Fruit fly (Drosophila melanogaster) whole organism, embryonic: ENCODE results near the gene CG43060.

Experiments
- Aef1 ChIP-seq: fragments of 200-800 bp; sonication (Bioruptor generic); IDR thresholded peaks from 3 replicates; pipeline ENCODE4 v1.3.6; 2022; ENCODE audit warnings: missing biosample characterization, missing genetic modification characterization
- Atf-2 ChIP-seq: fragments of 200-800 bp; sonication (Bioruptor generic); optimal IDR thresholded peaks from 2 replicates; lab custom pipeline; 2016; ENCODE audit warnings: missing biosample characterization, missing genetic modification characterization
- C15 ChIP-seq: fragments of 200-800 bp; sonication (Bioruptor generic); IDR thresholded peaks from 3 replicates; pipeline ENCODE4 v1.3.6; 2022; ENCODE audit warnings: missing biosample characterization, missing genetic modification characterization
- CG10274 ChIP-seq: fragments of 200-800 bp; sonication (Bioruptor generic); optimal IDR thresholded peaks from 3 replicates; lab custom pipeline; 2017; ENCODE audit warnings: missing biosample characterization, mild to moderate bottlenecking, missing genetic modification characterization
- CG10565 ChIP-seq: fragments of 200-800 bp; sonication (Bioruptor generic); optimal IDR thresholded peaks from 3 replicates; lab custom pipeline; 2016; ENCODE audit warnings: missing biosample characterization, mild to moderate bottlenecking, missing genetic modification characterization
- CG12219 ChIP-seq: fragments of 200-800 bp; sonication (Bioruptor generic); optimal IDR thresholded peaks from 3 replicates; lab custom pipeline; 2018; ENCODE audit warnings: missing biosample characterization, mild to moderate bottlenecking, missing genetic modification characterization
- CG14710 ChIP-seq: fragments of 200-800 bp; sonication (Bioruptor generic); optimal IDR thresholded peaks from 3 replicates; lab custom pipeline; 2019; ENCODE audit warnings: missing biosample characterization, mild to moderate bottlenecking, missing genetic modification characterization, moderate library complexity
- CG15696 ChIP-seq: fragments of 200-800 bp; sonication (Bioruptor generic); optimal IDR thresholded peaks from 2 replicates; lab custom pipeline; 2019; ENCODE audit warnings: missing biosample characterization, mild to moderate bottlenecking, missing genetic modification characterization, moderate library complexity
- CG16813 ChIP-seq: fragments of 200-800 bp; sonication (Bioruptor generic); IDR thresholded peaks from 3 replicates; pipeline ENCODE4 v1.3.6; 2022; ENCODE audit warnings: missing biosample characterization, missing genetic modification characterization; ENCODE audit not compliant: partially characterized antibody
- CG1832 ChIP-seq: fragments of 200-800 bp; sonication (Bioruptor generic); optimal IDR thresholded peaks from 2 replicates; lab custom pipeline; 2017; ENCODE audit warnings: missing biosample characterization, mild to moderate bottlenecking, missing genetic modification characterization, inconsistent platforms
- CG30403 ChIP-seq: fragments of 200-800 bp; sonication (Bioruptor generic); optimal IDR thresholded peaks from 3 replicates; lab custom pipeline; 2016; ENCODE audit warnings: missing biosample characterization, missing genetic modification characterization
- CG30431 ChIP-seq: fragments of 200-800 bp; sonication (Bioruptor generic); optimal IDR thresholded peaks from 2 replicates; lab custom pipeline; 2017; ENCODE audit warnings: missing biosample characterization, missing genetic modification characterization
- CG31388 ChIP-seq: fragments of 200-800 bp; sonication (Bioruptor generic); optimal IDR thresholded peaks from 2 replicates; lab custom pipeline; 2016; ENCODE audit warnings: missing biosample characterization, missing genetic modification characterization
- CG43689 ChIP-seq: fragments of 200-800 bp; sonication (Bioruptor generic); IDR thresholded peaks from 2 replicates; pipeline ENCODE4 v1.3.6; 2022; ENCODE audit warnings: missing biosample characterization, missing genetic modification characterization
- CG4820 ChIP-seq: fragments of 200-800 bp; sonication (Bioruptor generic); optimal IDR thresholded peaks from 3 replicates; lab custom pipeline; 2016; ENCODE audit warnings: missing biosample characterization, missing genetic modification characterization
- CG6254 ChIP-seq: fragments of 200-800 bp; sonication (Bioruptor generic); optimal IDR thresholded peaks from 3 replicates; lab custom pipeline; 2017; ENCODE audit warnings: mild to moderate bottlenecking, missing biosample characterization, missing genetic modification reagents, missing genetic modification characterization
- CG6654 ChIP-seq: fragments of 200-800 bp; sonication (Bioruptor generic); optimal IDR thresholded peaks from 2 replicates; lab custom pipeline; 2017; ENCODE audit warnings: missing biosample characterization, mild to moderate bottlenecking, missing genetic modification characterization
- CG7987 ChIP-seq: fragments of 200-800 bp; sonication (Bioruptor generic); optimal IDR thresholded peaks from 2 replicates; lab custom pipeline; 2018; ENCODE audit warnings: missing biosample characterization, mild to moderate bottlenecking, missing genetic modification characterization, moderate library complexity
- CG8478 ChIP-seq: fragments of >200 bp; optimal IDR thresholded peaks from 2 replicates; lab custom pipeline; 2018
- CG9797 ChIP-seq: fragments of 200-800 bp; sonication (Bioruptor generic); optimal IDR thresholded peaks from 3 replicates; lab custom pipeline; 2018; ENCODE audit warnings: missing biosample characterization, mild to moderate bottlenecking, missing genetic modification characterization
- Fer3 ChIP-seq: fragments of 200-800 bp; sonication (Bioruptor generic); optimal IDR thresholded peaks from 2 replicates; lab custom pipeline; 2018; ENCODE audit warnings: missing biosample characterization, mild to moderate bottlenecking, missing genetic modification characterization, moderate library complexity
- HLHmδ ChIP-seq: fragments of 200-800 bp; sonication (Bioruptor generic); optimal IDR thresholded peaks from 2 replicates; lab custom pipeline; 2018; ENCODE audit warnings: missing biosample characterization, mild to moderate bottlenecking, missing genetic modification characterization, moderate library complexity
- Hr51 ChIP-seq, 2 experiments: fragments of 200-800 bp; sonication (Bioruptor generic); optimal IDR thresholded peaks; 2 replicates in 1 of 2; 3 replicates in 1 of 2; lab custom pipeline; 2016 to 2018; ENCODE audit warnings: missing biosample characterization in 2 of 2, missing genetic modification characterization in 2 of 2, mild to moderate bottlenecking in 1 of 2, moderate library complexity in 1 of 2
- Kr ChIP-seq: fragments of 200-800 bp; sonication (Bioruptor generic); optimal IDR thresholded peaks from 2 replicates; lab custom pipeline; 2017; ENCODE audit warnings: missing biosample characterization, mild to moderate bottlenecking, missing genetic modification characterization
- NC2α ChIP-seq: fragments of 200-800 bp; sonication (Bioruptor generic); optimal IDR thresholded peaks from 2 replicates; lab custom pipeline; 2016; ENCODE audit warnings: missing biosample characterization, missing genetic modification characterization
- Poxn ChIP-seq: fragments of 200-800 bp; sonication (Bioruptor generic); IDR thresholded peaks from 2 replicates; pipeline ENCODE4 v1.3.6; 2022; ENCODE audit warnings: missing biosample characterization, missing genetic modification characterization
- Ptx1 ChIP-seq: fragments of 200-800 bp; sonication (Bioruptor generic); IDR thresholded peaks from 2 replicates; pipeline ENCODE4 v1.3.6; 2022; ENCODE audit warnings: missing biosample characterization, missing genetic modification characterization
- Scr ChIP-seq: fragments of 200-800 bp; sonication (Bioruptor generic); IDR thresholded peaks from 2 replicates; pipeline ENCODE4 v1.3.6; 2022; ENCODE audit warnings: missing biosample characterization, missing genetic modification characterization; ENCODE audit not compliant: partially characterized antibody
- Vsx1 ChIP-seq: fragments of 200-800 bp; sonication (Bioruptor generic); optimal IDR thresholded peaks from 2 replicates; lab custom pipeline; 2017; ENCODE audit warnings: missing biosample characterization, mild to moderate bottlenecking, missing genetic modification characterization, missing genetic modification reagents
- bcd ChIP-seq: fragments of 200-800 bp; sonication (Bioruptor generic); optimal IDR thresholded peaks from 2 replicates; lab custom pipeline; 2017; ENCODE audit warnings: missing biosample characterization, mild to moderate bottlenecking, missing genetic modification characterization
- bowl ChIP-seq: fragments of 200-800 bp; sonication (Bioruptor generic); IDR thresholded peaks from 2 replicates; pipeline ENCODE4 v1.3.6; 2022; ENCODE audit warnings: missing biosample characterization, missing genetic modification characterization
- cwo ChIP-seq: fragments of 200-800 bp; sonication (Bioruptor generic); optimal IDR thresholded peaks from 3 replicates; lab custom pipeline; 2017; ENCODE audit warnings: missing biosample characterization, missing genetic modification characterization, mild to moderate bottlenecking, moderate library complexity, missing genetic modification reagents
- emc ChIP-seq: fragments of 200-800 bp; sonication (Bioruptor generic); optimal IDR thresholded peaks from 2 replicates; lab custom pipeline; 2016; ENCODE audit warnings: missing biosample characterization, missing genetic modification characterization
- eve ChIP-seq, 2 experiments: fragments of >200 bp; optimal IDR thresholded peaks; 2 replicates each; lab custom pipeline; 2017; ENCODE audit warnings: missing biosample characterization in 2 of 2, missing genetic modification characterization in 2 of 2
- gce ChIP-seq: fragments of 200-800 bp; sonication (Bioruptor generic); IDR thresholded peaks from 3 replicates; pipeline ENCODE4 v1.3.6; 2022; ENCODE audit warnings: missing biosample characterization, missing genetic modification characterization
- ind ChIP-seq: fragments of 200-800 bp; sonication (Bioruptor generic); optimal IDR thresholded peaks from 3 replicates; lab custom pipeline; 2016; ENCODE audit warnings: missing biosample characterization, missing genetic modification characterization
- lbe ChIP-seq: fragments of 200-800 bp; sonication (Bioruptor generic); optimal IDR thresholded peaks from 2 replicates; lab custom pipeline; 2016; ENCODE audit warnings: missing biosample characterization, mild to moderate bottlenecking, missing genetic modification characterization
- nerfin-1 ChIP-seq: fragments of 200-800 bp; sonication (Bioruptor generic); optimal IDR thresholded peaks from 3 replicates; lab custom pipeline; 2019; ENCODE audit warnings: missing biosample characterization, mild to moderate bottlenecking, missing genetic modification characterization, moderate library complexity
- nmo ChIP-seq: fragments of 200-800 bp; sonication (Bioruptor generic); optimal IDR thresholded peaks from 2 replicates; lab custom pipeline; 2018; ENCODE audit warnings: missing biosample characterization, mild to moderate bottlenecking, missing genetic modification characterization, moderate library complexity
- nom ChIP-seq: fragments of 200-800 bp; sonication (Bioruptor generic); optimal IDR thresholded peaks from 2 replicates; lab custom pipeline; 2017; ENCODE audit warnings: missing biosample characterization, missing genetic modification characterization, mild to moderate bottlenecking, moderate library complexity, missing genetic modification reagents
- onecut ChIP-seq: fragments of 200-800 bp; sonication (Bioruptor generic); IDR thresholded peaks from 2 replicates; pipeline ENCODE4 v1.3.6; 2022; ENCODE audit warnings: missing biosample characterization, missing genetic modification characterization
- ranshi ChIP-seq: fragments of 200-800 bp; sonication (Bioruptor generic); IDR thresholded peaks from 2 replicates; pipeline ENCODE4 v1.3.6; 2022; ENCODE audit warnings: missing biosample characterization, missing genetic modification characterization
- slbo ChIP-seq: fragments of 200-800 bp; sonication (Bioruptor generic); IDR thresholded peaks from 2 replicates; pipeline ENCODE4 v1.3.6; 2022; ENCODE audit warnings: missing biosample characterization, missing genetic modification characterization
- slp2 ChIP-seq: fragments of 200-800 bp; sonication (Bioruptor generic); optimal IDR thresholded peaks from 2 replicates; lab custom pipeline; 2016; ENCODE audit warnings: missing biosample characterization, missing genetic modification characterization
- tap ChIP-seq: fragments of 200-800 bp; optimal IDR thresholded peaks from 3 replicates; lab custom pipeline; 2019; ENCODE audit warnings: missing biosample characterization, mild to moderate bottlenecking, missing genetic modification characterization, moderate library complexity
- tgo ChIP-seq: fragments of 200-800 bp; sonication (Bioruptor generic); IDR thresholded peaks from 3 replicates; pipeline ENCODE4 v1.3.6; 2022; ENCODE audit warnings: missing biosample characterization, missing genetic modification characterization
- ttk ChIP-seq: fragments of 200-800 bp; sonication (Bioruptor generic); IDR thresholded peaks from 2 replicates; pipeline ENCODE4 v2.1.2; 2022; ENCODE audit warnings: missing biosample characterization, missing genetic modification characterization
- tx ChIP-seq: fragments of 200-800 bp; sonication (Bioruptor generic); optimal IDR thresholded peaks from 2 replicates; lab custom pipeline; 2016; ENCODE audit warnings: missing biosample characterization, missing genetic modification characterization
- vfl ChIP-seq: fragments of 200-800 bp; sonication (Bioruptor generic); optimal IDR thresholded peaks from 2 replicates; lab custom pipeline; 2016; ENCODE audit warnings: missing biosample characterization, missing genetic modification characterization
- vvl ChIP-seq: fragments of 200-800 bp; sonication (Bioruptor generic); IDR thresholded peaks from 2 replicates; pipeline ENCODE4 v1.3.6; 2022; ENCODE audit warnings: missing biosample characterization, missing genetic modification characterization
- zen2 ChIP-seq: fragments of 200-800 bp; sonication (Bioruptor generic); IDR thresholded peaks from 3 replicates; pipeline ENCODE4 v1.3.6; 2022; ENCODE audit warnings: missing biosample characterization, missing genetic modification characterization; ENCODE audit not compliant: partially characterized antibody
- zfh1 ChIP-seq: fragments of 200-800 bp; sonication (Bioruptor generic); IDR thresholded peaks from 3 replicates; pipeline ENCODE4 v1.3.6; 2022; ENCODE audit warnings: missing biosample characterization, missing genetic modification characterization

CG43060 gene

DNA sequence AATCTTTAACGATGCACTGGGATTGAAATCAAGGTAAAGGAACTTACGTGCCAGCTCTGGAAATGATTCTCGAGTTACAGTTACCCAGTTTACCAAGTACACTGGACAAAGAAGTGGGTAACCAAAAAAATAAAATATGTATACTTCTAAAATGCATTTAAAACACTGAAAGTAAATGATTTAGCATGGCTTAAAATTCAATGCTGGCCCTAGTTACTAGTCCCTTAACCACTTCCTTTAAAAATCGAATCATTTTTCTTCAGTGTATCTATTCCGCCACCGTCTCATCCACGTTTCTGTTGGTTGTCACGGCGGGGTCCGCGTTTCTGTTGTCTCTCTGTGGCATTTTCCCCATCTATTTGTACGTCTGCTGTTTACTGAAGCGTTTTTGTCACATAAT, 31.6 kb downstream of the CG43060 start (continued):
- TF ChIP-seq onecut (no peak), zfh1 (GFP tag; lab: Robert Waterston, UW) (0 out of 3 replicates have a peak, but pooled peaks have one; percentile 38), slbo (GFP tag; lab: Robert Waterston, UW) (peak; percentile 59), CG1832 (GFP tag; lab: Kevin White, UChicago) (no peak), CG6654 (GFP tag; lab: Kevin White, UChicago) (no peak), NC2α (GFP tag; lab: Kevin White, UChicago) (no peak), CG14710 (tag; lab: Kevin White, UChicago) (no peak), slp2 (GFP tag; lab: Kevin White, UChicago) (no peak), HLHmδ (no peak), Kr (GFP tag; lab: Kevin White, UChicago) (no peak), Ptx1 (GFP tag; lab: Robert Waterston, UW) (0 out of 2 replicates have a peak, but pooled peaks have one; percentile 46), ind (GFP tag; lab: Kevin White, UChicago) (peak; percentile 39), CG9797 (GFP tag; lab: Kevin White, UChicago) (no peak), Poxn (GFP tag; lab: Robert Waterston, UW) (no peak), CG4820 (GFP tag; lab: Kevin White, UChicago) (no peak), bcd (GFP tag; lab: Kevin White, UChicago) (peak; percentile 35), Hr51 (GFP tag; optimal IDR thresholded peaks at IDR 0.05; lab: Kevin White, UChicago) (peak in 1 of 2 experiments; percentile 47), CG8478 (lab: Kevin White, UChicago) (no peak), CG10274 (GFP tag; lab: Kevin White, UChicago) (no peak), nom (GFP tag; lab: Kevin White, UChicago) (no peak), vvl (GFP tag; lab: Robert Waterston, UW) (0 out of 2 replicates have a peak, but pooled peaks have one; percentile 19), Scr (GFP tag; lab: Robert Waterston, UW) (no peak), emc (no peak), gce (GFP tag; lab: Robert Waterston, UW) (no peak), CG10565 (GFP tag; lab: Kevin White, UChicago) (no peak), zen2 (GFP tag; lab: Robert Waterston, UW) (no peak), lbe (GFP tag; lab: Kevin White, UChicago) (no peak), Fer3 (peak; percentile 30), ttk (no peak), bowl (GFP tag; lab: Robert Waterston, UW) (no peak), nerfin-1 (no peak), tap (no peak), Vsx1 (no peak), CG30431 (GFP tag; lab: Kevin White, UChicago) (peak; percentile 28), Aef1 (GFP tag; lab: Robert Waterston, UW) (peak; percentile 30; the same call in 2 of the 3 replicates), CG31388 (GFP tag; lab: Kevin White, UChicago) (no peak), CG6254 (GFP tag; lab: Kevin White, UChicago) (no peak), CG43689 (GFP tag; lab: Robert Waterston, UW) (no peak), nmo (GFP tag; lab: Kevin White, UChicago) (peak; percentile 40), CG16813 (GFP tag; lab: Robert Waterston, UW) (no peak), cwo (GFP tag; lab: Kevin White, UChicago) (peak; percentile 44), CG12219 (GFP tag; lab: Kevin White, UChicago) (no peak), CG7987 (GFP tag; lab: Kevin White, UChicago) (no peak), Atf-2 (no peak), vfl (GFP tag; lab: Kevin White, UChicago) (no peak), CG30403 (GFP tag; lab: Kevin White, UChicago) (peak; percentile 28), CG15696 (tag; lab: Kevin White, UChicago) (no peak), eve (GFP tag; optimal IDR thresholded peaks at IDR 0.05; lab: Kevin White, UChicago) (no peak), tgo (GFP tag; lab: Robert Waterston, UW) (peak; percentile 23; the same call in 1 of the 3 replicates), ranshi (no peak), C15 (no peak), tx (GFP tag; lab: Kevin White, UChicago) (no peak)
